Worm (Caenorhabditis elegans): ENCODE data around the gene upb-1.

upb-1 gene

ce11 chrII:6290047-6290582 lies at the start of gene upb-1:
Gene upb-1 (minus strand): TSS chrII:6290097.
- TF ChIP-seq sma-9 (GFP tag; optimal IDR thresholded peaks at IDR 0.05) (peak; percentile 63), sma-9 (tag; optimal IDR thresholded peaks at IDR 0.05) (no peak), C34F6.9 (tag; optimal IDR thresholded peaks at IDR 0.05) (peak; percentile 47), F13H6.1 (tag; optimal IDR thresholded peaks at IDR 0.05) (peak; percentile 63), ztf-4 (tag; optimal IDR thresholded peaks at IDR 0.05) (no peak), unc-62 (GFP tag; optimal IDR thresholded peaks at IDR 0.05) (no peak), elt-1 (tag; optimal IDR thresholded peaks at IDR 0.05) (no peak), peb-1 (tag; optimal IDR thresholded peaks at IDR 0.05) (no peak), blmp-1 (tag; optimal IDR thresholded peaks at IDR 0.05; ENCODE audit: insufficient read depth) (peak; percentile 23), egl-27 (tag; optimal IDR thresholded peaks at IDR 0.05) (no peak), unc-55 (GFP tag; optimal IDR thresholded peaks at IDR 0.05) (no peak), fos-1 (tag; optimal IDR thresholded peaks at IDR 0.05) (peak; percentile 41), ceh-82 (tag; optimal IDR thresholded peaks at IDR 0.05) (no peak), dmd-4 (tag; optimal IDR thresholded peaks at IDR 0.05) (no peak), nhr-25 (tag; optimal IDR thresholded peaks at IDR 0.05) (no peak), nhr-129 (tag; optimal IDR thresholded peaks at IDR 0.05) (peak; percentile 53), alr-1 (tag; optimal IDR thresholded peaks at IDR 0.05) (no peak), elt-3 (tag; optimal IDR thresholded peaks at IDR 0.05) (no peak), lsy-2 (tag; optimal IDR thresholded peaks at IDR 0.05) (peak in 1 of 2 experiments; percentile 52)

- TF ChIP-seq F13H6.1 (tag; optimal IDR thresholded peaks at IDR 0.05), result no peak
- TF ChIP-seq nhr-25 (tag; optimal IDR thresholded peaks at IDR 0.05), result no peak
- TF ChIP-seq fos-1 (tag; optimal IDR thresholded peaks at IDR 0.05), result peak; percentile 46
- TF ChIP-seq lsy-2 (tag; optimal IDR thresholded peaks at IDR 0.05), result no peak
- no peak for TF ChIP-seq sma-3 (GFP tag; optimal IDR thresholded peaks at IDR 0.05)
- TF ChIP-seq alr-1 (tag; optimal IDR thresholded peaks at IDR 0.05), result no peak
- TF ChIP-seq lin-11 (tag; optimal IDR thresholded peaks at IDR 0.05), result no peak
Measured at ce11 chrII:6339511-6339910, 49.6 kb upstream of the upb-1 start.

- TF ChIP-seq nhr-129 (tag; optimal IDR thresholded peaks at IDR 0.05) (no peak), F13H6.1 (tag; optimal IDR thresholded peaks at IDR 0.05) (no peak), ceh-82 (tag; optimal IDR thresholded peaks at IDR 0.05) (no peak), lin-39 (tag; optimal IDR thresholded peaks at IDR 0.05) (no peak), nhr-21 (tag; optimal IDR thresholded peaks at IDR 0.05) (peak; percentile 23), mbf-1 (tag; optimal IDR thresholded peaks at IDR 0.05) (no peak), nhr-23 (tag; optimal IDR thresholded peaks at IDR 0.05) (no peak), nhr-237 (tag; optimal IDR thresholded peaks at IDR 0.05) (no peak), ztf-1 (GFP tag; conservative IDR thresholded peaks at IDR 0.05) (no peak), ZK546.5 (tag; optimal IDR thresholded peaks at IDR 0.05) (no peak), nhr-10 (tag; optimal IDR thresholded peaks at IDR 0.05) (no peak), lin-13 (GFP tag; optimal IDR thresholded peaks at IDR 0.05) (no peak), lin-11 (tag; optimal IDR thresholded peaks at IDR 0.05) (peak; percentile 20), fos-1 (tag; optimal IDR thresholded peaks at IDR 0.05) (peak; percentile 53), sem-4 (tag; optimal IDR thresholded peaks at IDR 0.05) (no peak), nhr-6 (tag; optimal IDR thresholded peaks at IDR 0.05) (no peak)
Measured at ce11 chrII:6335358-6335757, 45.5 kb upstream of the upb-1 start, which contains the start of gene C32D5.14. Gene C32D5.14 (plus strand): TSS chrII:6335488.

ce11 chrII:6334745-6335260 lies 44.9 kb upstream of the upb-1 start:
- TF ChIP-seq sma-3 (GFP tag; optimal IDR thresholded peaks at IDR 0.05) (no peak), fos-1 (tag; optimal IDR thresholded peaks at IDR 0.05) (peak; percentile 33)

- TF ChIP-seq skn-1 (tag; optimal IDR thresholded peaks at IDR 0.05) (no peak), sma-9 (GFP tag; optimal IDR thresholded peaks at IDR 0.05) (no peak), sma-9 (tag; optimal IDR thresholded peaks at IDR 0.05) (no peak), snpc-4 (tag; optimal IDR thresholded peaks at IDR 0.05) (no peak), R02D3.7 (tag; optimal IDR thresholded peaks at IDR 0.05) (no peak), unc-62 (GFP tag; optimal IDR thresholded peaks at IDR 0.05) (no peak), nhr-237 (tag; optimal IDR thresholded peaks at IDR 0.05) (no peak), gmeb-1 (tag; optimal IDR thresholded peaks at IDR 0.05) (no peak), sem-4 (tag; optimal IDR thresholded peaks at IDR 0.05) (no peak), crh-2 (tag; optimal IDR thresholded peaks at IDR 0.05) (no peak), nhr-77 (tag; optimal IDR thresholded peaks at IDR 0.05) (no peak), nhr-12 (tag; optimal IDR thresholded peaks at IDR 0.05) (no peak)
Measured at ce11 chrII:6333887-6334286, 44.0 kb upstream of the upb-1 start, which contains the start of gene ttc-39B. Gene ttc-39B (minus strand): TSS chrII:6333987.
